Worm (Caenorhabditis elegans): ENCODE measurements around the gene daf-1.

- TF ChIP-seq nfya-1 (tag; optimal IDR thresholded peaks at IDR 0.05), result no peak
- TF ChIP-seq F13H6.1 (tag; optimal IDR thresholded peaks at IDR 0.05), result no peak
- no peak for TF ChIP-seq sox-4 (tag; optimal IDR thresholded peaks at IDR 0.05)
- no peak for TF ChIP-seq rnt-1 (tag; optimal IDR thresholded peaks at IDR 0.05)
- no peak for TF ChIP-seq ceh-48 (tag; optimal IDR thresholded peaks at IDR 0.05)
Observed at ce11 chrIV:187336-187735, 55.1 kb downstream of the daf-1 start.
